Worm (Caenorhabditis elegans) whole organism, L4/young adult: ENCODE data around the gene oac-6.

ENCODE experiments used
- W03F9.2 ChIP-seq: fragments of 150-350 bp; optimal IDR thresholded peaks from 2 replicates; lab custom pipeline; 2014; ENCODE audit warnings: missing biosample characterization, missing genetic modification characterization
- dao-5 ChIP-seq: sonication (generic microtip); optimal IDR thresholded peaks from 2 replicates; lab custom pipeline; 2016; ENCODE audit warnings: missing genotype, missing genetic modification characterization, moderate library complexity, missing compliant biosample characterization
- him-1 ChIP-seq: sonication (generic microtip); optimal IDR thresholded peaks from 2 replicates; lab custom pipeline; 2016; ENCODE audit warnings: missing genotype, missing genetic modification reagents, missing genetic modification characterization, missing compliant biosample characterization

oac-6 gene

ce11 chrV:16297070-16297469, 5.4 kb upstream of the oac-6 start, which contains the start of gene srbc-83:
Gene srbc-83 (plus strand): TSS chrV:16297370.
- TF ChIP-seq him-1 (tag; lab: Kevin White, UChicago) (no peak), dao-5 (tag; lab: Kevin White, UChicago) (no peak), W03F9.2 (tag; lab: Kevin White, UChicago) (no peak)

- TF ChIP-seq him-1 (tag; lab: Kevin White, UChicago), result no peak
- TF ChIP-seq W03F9.2 (tag; lab: Kevin White, UChicago), result no peak
- TF ChIP-seq dao-5 (tag; lab: Kevin White, UChicago), result no peak
Measured at ce11 chrV:16298669-16299068, 3.8 kb upstream of the oac-6 start, which contains the start of gene srbc-84. Gene srbc-84 (plus strand): TSS chrV:16298969.

- TF ChIP-seq dao-5 (tag; lab: Kevin White, UChicago), result no peak
- TF ChIP-seq W03F9.2 (tag; lab: Kevin White, UChicago), result no peak
- no peak for TF ChIP-seq him-1 (tag; lab: Kevin White, UChicago)
Measured at ce11 chrV:16299834-16300233, 2.7 kb upstream of the oac-6 start.

- TF ChIP-seq him-1 (tag; lab: Kevin White, UChicago) (no peak), W03F9.2 (tag; lab: Kevin White, UChicago) (no peak), dao-5 (tag; lab: Kevin White, UChicago) (no peak)
Measured at ce11 chrV:16300276-16300675, 2.2 kb upstream of the oac-6 start, which contains the start of gene srbc-82. Gene srbc-82 (plus strand): TSS chrV:16300576.

ce11 chrV:16307253-16307652, 4.7 kb downstream of the oac-6 start, which contains the start of gene srxa-7:
Gene srxa-7 (plus strand): TSS chrV:16307553.
- no peak for TF ChIP-seq dao-5 (tag; lab: Kevin White, UChicago)
- TF ChIP-seq him-1 (tag; lab: Kevin White, UChicago), result no peak
- TF ChIP-seq W03F9.2 (tag; lab: Kevin White, UChicago), result no peak

- no peak for TF ChIP-seq him-1 (tag; lab: Kevin White, UChicago)
Measured at ce11 chrV:16308343-16308742, 5.8 kb downstream of the oac-6 start.

- TF ChIP-seq dao-5 (tag; lab: Kevin White, UChicago) (no peak), W03F9.2 (tag; lab: Kevin White, UChicago) (no peak), him-1 (tag; lab: Kevin White, UChicago) (no peak)
Measured at ce11 chrV:16309523-16309922, 7.0 kb downstream of the oac-6 start, which contains the start of gene oac-7. Gene oac-7 (plus strand): TSS chrV:16309805.

ce11 chrV:16315004-16315403, 12.5 kb downstream of the oac-6 start, which contains the start of gene str-214:
Gene str-214 (plus strand): TSS chrV:16315304.
- TF ChIP-seq W03F9.2 (tag; lab: Kevin White, UChicago) (no peak), dao-5 (tag; lab: Kevin White, UChicago) (no peak), him-1 (tag; lab: Kevin White, UChicago) (no peak)

ce11 chrV:16317244-16317643, 14.7 kb downstream of the oac-6 start, which contains the start of gene srh-180:
Gene srh-180 (plus strand): TSS chrV:16317544.
- TF ChIP-seq W03F9.2 (tag; lab: Kevin White, UChicago) (no peak), dao-5 (tag; lab: Kevin White, UChicago) (no peak), him-1 (tag; lab: Kevin White, UChicago) (no peak)

ce11 chrV:16322155-16322554, 19.6 kb downstream of the oac-6 start:
- TF ChIP-seq W03F9.2 (tag; lab: Kevin White, UChicago) (no peak), him-1 (tag; lab: Kevin White, UChicago) (no peak), dao-5 (tag; lab: Kevin White, UChicago) (no peak)

ce11 chrV:16328849-16329248, 26.3 kb downstream of the oac-6 start, which contains the start of gene F57G8.7:
Gene F57G8.7 (plus strand): TSS chrV:16329149.
- TF ChIP-seq him-1 (tag; lab: Kevin White, UChicago), result no peak
- no peak for TF ChIP-seq W03F9.2 (tag; lab: Kevin White, UChicago)
- TF ChIP-seq dao-5 (tag; lab: Kevin White, UChicago), result no peak

- no peak for TF ChIP-seq dao-5 (tag; lab: Kevin White, UChicago)
- no peak for TF ChIP-seq W03F9.2 (tag; lab: Kevin White, UChicago)
- TF ChIP-seq him-1 (tag; lab: Kevin White, UChicago), result no peak
Measured at ce11 chrV:16333412-16333811, 30.9 kb downstream of the oac-6 start, which contains the start of gene srh-167. Gene srh-167 (plus strand): TSS chrV:16333712.

ce11 chrV:16336326-16336725, 33.8 kb downstream of the oac-6 start, which contains the start of gene srw-87:
Gene srw-87 (plus strand): TSS chrV:16336626.
- TF ChIP-seq him-1 (tag; lab: Kevin White, UChicago) (no peak), dao-5 (tag; lab: Kevin White, UChicago) (no peak), W03F9.2 (tag; lab: Kevin White, UChicago) (no peak)
